Worm (Caenorhabditis elegans) whole organism, L3 larva: ENCODE results near the gene ger-1.

Source experiments
- R02D3.7 ChIP-seq: fragments of 150-350 bp; optimal IDR thresholded peaks from 2 replicates; lab custom pipeline; 2014; ENCODE audit warnings: missing biosample characterization, missing genetic modification characterization
- ZK546.5 ChIP-seq: sonication (generic microtip); optimal IDR thresholded peaks from 2 replicates; lab custom pipeline; 2017; ENCODE audit warnings: missing biosample characterization, missing genetic modification characterization
- aly-2 ChIP-seq: fragments of 150-350 bp; optimal IDR thresholded peaks from 2 replicates; lab custom pipeline; 2014; ENCODE audit warnings: missing biosample characterization, missing genetic modification characterization
- ama-1 ChIP-seq: fragments of 150-350 bp; optimal IDR thresholded peaks from 2 replicates; lab custom pipeline; 2018
- ceh-16 ChIP-seq: sonication (generic microtip); optimal IDR thresholded peaks from 2 replicates; lab custom pipeline; 2017; ENCODE audit warnings: missing biosample characterization, missing genetic modification characterization
- ceh-28 ChIP-seq: fragments of 150-350 bp; optimal IDR thresholded peaks from 2 replicates; lab custom pipeline; 2014; ENCODE audit warnings: missing biosample characterization, missing genetic modification reagents, missing genetic modification characterization
- ceh-82 ChIP-seq: fragments of 150-350 bp; optimal IDR thresholded peaks from 2 replicates; lab custom pipeline; 2014; ENCODE audit warnings: missing biosample characterization, missing genetic modification characterization
- ceh-9 ChIP-seq: sonication (generic microtip); optimal IDR thresholded peaks from 2 replicates; lab custom pipeline; 2018; ENCODE audit warnings: missing biosample characterization, missing genetic modification characterization
- daf-12 ChIP-seq: fragments of 150-350 bp; optimal IDR thresholded peaks from 2 replicates; lab custom pipeline; 2014; ENCODE audit warnings: missing biosample characterization, missing genetic modification reagents, missing genetic modification characterization
- egl-27 ChIP-seq: sonication (generic microtip); optimal IDR thresholded peaks from 4 replicates; lab custom pipeline; 2017; ENCODE audit warnings: missing biosample characterization, missing genetic modification reagents, missing genetic modification characterization
- egl-5 ChIP-seq: fragments of 150-350 bp; optimal IDR thresholded peaks from 2 replicates; lab custom pipeline; 2017; ENCODE audit warnings: missing biosample characterization, missing genetic modification reagents, missing genetic modification characterization, inconsistent platforms
- elt-1 ChIP-seq: fragments of 150-350 bp; optimal IDR thresholded peaks from 2 replicates; lab custom pipeline; 2014; ENCODE audit warnings: missing biosample characterization, missing genetic modification characterization
- elt-2 ChIP-seq: sonication (generic microtip); optimal IDR thresholded peaks from 2 replicates; lab custom pipeline; 2016; ENCODE audit warnings: missing genetic modification reagents, mild to moderate bottlenecking, missing genetic modification characterization, missing compliant biosample characterization
- elt-3 ChIP-seq, 3 experiments: fragments of 150-350 bp in 1 of 3; sonication (generic microtip) in 2 of 3; optimal IDR thresholded peaks; 2 replicates in 2 of 3; 4 replicates in 1 of 3; lab custom pipeline; 2014 to 2017; ENCODE audit warnings: missing biosample characterization in 3 of 3, missing genetic modification characterization in 3 of 3
- eor-1 ChIP-seq, 2 experiments: fragments of 150-350 bp; optimal IDR thresholded peaks; 2 replicates each; lab custom pipeline; 2014 to 2018; ENCODE audit warnings: missing biosample characterization in 2 of 2, missing genetic modification characterization in 2 of 2
- fkh-10 ChIP-seq: sonication (generic microtip); optimal IDR thresholded peaks from 2 replicates; lab custom pipeline; 2017; ENCODE audit warnings: missing biosample characterization, missing genetic modification reagents, missing genetic modification characterization
- fkh-2 ChIP-seq: fragments of 150-350 bp; optimal IDR thresholded peaks from 2 replicates; lab custom pipeline; 2014; ENCODE audit warnings: missing biosample characterization, missing genetic modification reagents, missing genetic modification characterization
- fos-1 ChIP-seq: fragments of 150-350 bp; optimal IDR thresholded peaks from 2 replicates; lab custom pipeline; 2014; ENCODE audit warnings: missing biosample characterization, missing genetic modification characterization
- hmg-11 ChIP-seq: sonication (generic microtip); optimal IDR thresholded peaks from 2 replicates; lab custom pipeline; 2016; ENCODE audit warnings: missing genetic modification characterization, missing compliant biosample characterization
- jun-1 ChIP-seq: fragments of 150-350 bp; optimal IDR thresholded peaks from 2 replicates; lab custom pipeline; 2014; ENCODE audit warnings: missing biosample characterization, missing genetic modification reagents, missing genetic modification characterization
- lin-15B ChIP-seq: fragments of 150-350 bp; optimal IDR thresholded peaks from 2 replicates; lab custom pipeline; 2014; ENCODE audit warnings: missing biosample characterization, missing genetic modification characterization
- lin-39 ChIP-seq: fragments of 150-350 bp; optimal IDR thresholded peaks from 2 replicates; lab custom pipeline; 2018; ENCODE audit warnings: missing biosample characterization, missing genetic modification reagents, missing genetic modification characterization
- lsy-12 ChIP-seq: sonication (generic microtip); optimal IDR thresholded peaks from 2 replicates; lab custom pipeline; 2016; ENCODE audit warnings: mild to moderate bottlenecking, missing genetic modification characterization, missing compliant biosample characterization
- mdl-1 ChIP-seq: fragments of 150-350 bp; optimal IDR thresholded peaks from 2 replicates; lab custom pipeline; 2014; ENCODE audit warnings: missing biosample characterization, missing genetic modification characterization
- mml-1 ChIP-seq: fragments of 150-350 bp; sonication (generic microtip); optimal IDR thresholded peaks from 3 replicates; lab custom pipeline; 2014; ENCODE audit warnings: missing biosample characterization, missing genetic modification characterization
- nfya-1 ChIP-seq: sonication (generic microtip); optimal IDR thresholded peaks from 2 replicates; lab custom pipeline; 2017; ENCODE audit warnings: missing genetic modification characterization, mild to moderate bottlenecking, missing compliant biosample characterization, antibody characterized with exemption, moderate library complexity; ENCODE audit not compliant: insufficient read depth
- nhr-11 ChIP-seq: fragments of 150-350 bp; optimal IDR thresholded peaks from 2 replicates; lab custom pipeline; 2014; ENCODE audit warnings: missing biosample characterization, missing genetic modification characterization
- nhr-12 ChIP-seq: fragments of 150-350 bp; optimal IDR thresholded peaks from 2 replicates; lab custom pipeline; 2014; ENCODE audit warnings: missing biosample characterization, missing genetic modification characterization
- nhr-23 ChIP-seq: fragments of 150-350 bp; optimal IDR thresholded peaks from 2 replicates; lab custom pipeline; 2014; ENCODE audit warnings: missing biosample characterization, missing genetic modification reagents, missing genetic modification characterization
- nhr-237 ChIP-seq: fragments of 150-350 bp; optimal IDR thresholded peaks from 2 replicates; lab custom pipeline; 2014; ENCODE audit warnings: missing biosample characterization, missing genetic modification characterization
- nhr-25 ChIP-seq: sonication (generic microtip); optimal IDR thresholded peaks from 2 replicates; lab custom pipeline; 2017; ENCODE audit warnings: missing biosample characterization, missing genetic modification characterization
- nhr-28 ChIP-seq: fragments of 150-350 bp; optimal IDR thresholded peaks from 2 replicates; lab custom pipeline; 2014; ENCODE audit warnings: missing biosample characterization, missing genetic modification characterization
- nhr-43 ChIP-seq: sonication (generic microtip); optimal IDR thresholded peaks from 2 replicates; lab custom pipeline; 2016; ENCODE audit warnings: mild to moderate bottlenecking, missing genetic modification characterization, missing compliant biosample characterization; ENCODE audit not compliant: poor library complexity, severe bottlenecking
- nhr-67 ChIP-seq: fragments of 150-350 bp; optimal IDR thresholded peaks from 2 replicates; lab custom pipeline; 2014; ENCODE audit warnings: missing biosample characterization, missing genetic modification characterization
- nhr-76 ChIP-seq: fragments of 150-350 bp; sonication (generic microtip); optimal IDR thresholded peaks from 5 replicates; lab custom pipeline; 2014; ENCODE audit warnings: missing biosample characterization, missing genetic modification characterization
- nhr-77 ChIP-seq: fragments of 150-350 bp; optimal IDR thresholded peaks from 2 replicates; lab custom pipeline; 2014; ENCODE audit warnings: missing biosample characterization, missing genetic modification characterization
- pha-4 ChIP-seq: fragments of 150-350 bp; optimal IDR thresholded peaks from 2 replicates; lab custom pipeline; 2014; ENCODE audit warnings: missing biosample characterization, missing genetic modification reagents, missing genetic modification characterization
- pqm-1 ChIP-seq: fragments of 150-350 bp; optimal IDR thresholded peaks from 2 replicates; lab custom pipeline; 2017; ENCODE audit warnings: missing biosample characterization, missing genetic modification characterization, inconsistent platforms
- sea-2 ChIP-seq: fragments of 150-350 bp; sonication (generic microtip); optimal IDR thresholded peaks from 4 replicates; lab custom pipeline; 2014; ENCODE audit warnings: missing biosample characterization, missing genetic modification reagents, missing genetic modification characterization
- skn-1 ChIP-seq: fragments of 150-350 bp; optimal IDR thresholded peaks from 2 replicates; lab custom pipeline; 2014; ENCODE audit warnings: missing biosample characterization, missing genetic modification characterization
- snpc-4 ChIP-seq: fragments of 150-350 bp; optimal IDR thresholded peaks from 2 replicates; lab custom pipeline; 2014; ENCODE audit warnings: missing biosample characterization, missing genetic modification characterization
- tbx-2 ChIP-seq: sonication (generic microtip); optimal IDR thresholded peaks from 2 replicates; lab custom pipeline; 2016; ENCODE audit warnings: mild to moderate bottlenecking, missing genetic modification characterization, missing compliant biosample characterization
- unc-39 ChIP-seq: sonication (generic microtip); optimal IDR thresholded peaks from 4 replicates; lab custom pipeline; 2017; ENCODE audit warnings: missing biosample characterization, missing genetic modification characterization
- unc-62 ChIP-seq: fragments of 150-350 bp; sonication (generic microtip); optimal IDR thresholded peaks from 4 replicates; lab custom pipeline; 2014; ENCODE audit warnings: missing biosample characterization, missing genetic modification reagents, missing genetic modification characterization
- zag-1 ChIP-seq: fragments of 150-350 bp; optimal IDR thresholded peaks from 2 replicates; lab custom pipeline; 2014; ENCODE audit warnings: missing biosample characterization, missing genetic modification characterization
- ztf-11 ChIP-seq: fragments of 150-350 bp; optimal IDR thresholded peaks from 2 replicates; lab custom pipeline; 2014; ENCODE audit warnings: missing biosample characterization, missing genetic modification characterization
- ztf-4 ChIP-seq: fragments of 150-350 bp; optimal IDR thresholded peaks from 2 replicates; lab custom pipeline; 2014; ENCODE audit warnings: missing biosample characterization, missing genetic modification characterization

Gene ger-1

DNA sequence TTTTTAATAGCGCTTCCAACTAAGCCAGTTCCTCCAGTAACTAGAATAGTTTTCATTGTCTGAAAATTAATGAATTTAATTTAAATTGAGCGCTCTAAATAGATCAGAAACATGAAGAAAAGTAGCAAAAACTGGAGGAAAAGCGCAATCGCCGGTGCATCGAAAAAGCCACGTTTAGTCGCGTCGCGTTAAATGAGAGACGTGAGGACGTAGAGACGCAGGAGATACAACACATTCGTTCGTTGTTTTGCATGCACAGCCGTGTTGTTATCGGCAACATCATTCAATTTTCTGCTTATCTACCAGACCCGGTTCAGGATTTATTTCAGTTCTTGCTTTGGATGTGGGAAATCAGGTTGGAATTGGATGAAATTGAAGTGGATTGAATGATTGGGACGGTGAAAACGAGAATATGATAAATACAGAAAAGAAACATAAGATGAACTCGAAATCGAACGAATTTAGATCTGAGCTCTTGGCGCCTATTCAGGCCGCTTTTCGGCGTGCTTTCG is at the start of gene ger-1:
Gene ger-1, minus strand, starts transcription at position 93 of the 512 bp plus-strand sequence.
- no peak for TF ChIP-seq ztf-11 (tag; lab: Kevin White, UChicago)
- TF ChIP-seq elt-2, result peak; percentile 23

DNA sequence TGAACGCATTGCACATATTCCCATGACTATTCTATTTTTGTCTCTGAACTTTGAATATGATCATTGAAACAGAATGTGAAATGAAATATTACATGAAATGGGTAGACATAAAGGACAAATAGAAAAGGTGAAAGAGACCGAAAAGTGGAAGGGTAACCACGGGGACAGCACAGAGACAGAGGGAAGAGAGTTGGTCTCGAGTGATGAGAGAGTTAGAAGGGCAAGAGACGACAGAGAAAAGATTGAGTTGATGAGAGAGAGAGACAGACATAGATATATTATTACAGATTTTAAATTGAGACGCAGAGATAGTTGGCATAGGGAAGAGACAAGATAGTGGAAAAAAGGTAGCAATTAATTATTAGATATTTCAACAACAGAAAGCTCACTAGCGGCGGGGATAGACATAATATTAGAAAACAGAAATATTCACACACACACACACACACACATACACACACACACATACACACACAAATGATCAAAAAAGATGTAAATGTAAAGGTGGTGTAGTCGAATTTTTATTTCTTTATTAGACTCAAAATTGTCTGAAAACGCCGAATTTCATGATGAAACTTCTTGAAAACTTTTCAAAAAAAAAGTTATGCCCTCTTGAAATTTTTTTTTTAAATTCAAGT is 49.5 kb upstream of the ger-1 start:
- peak; percentile 59 for TF ChIP-seq nhr-43 (tag; lab: Kevin White, UChicago)
- no peak for TF ChIP-seq nhr-67 (tag; lab: Kevin White, UChicago)
- TF ChIP-seq ceh-16 (tag; lab: Kevin White, UChicago), result no peak
- TF ChIP-seq ZK546.5 (tag; lab: Kevin White, UChicago), result no peak
- TF ChIP-seq zag-1 (tag; lab: Kevin White, UChicago), result no peak
- no peak for TF ChIP-seq ama-1 (lab: Kevin White, UChicago)
- TF ChIP-seq fkh-2, result no peak
- peak; percentile 74 for TF ChIP-seq pqm-1
- peak; percentile 76 for TF ChIP-seq jun-1 (tag; lab: Kevin White, UChicago)
- TF ChIP-seq pha-4 (tag; lab: Kevin White, UChicago), result peak; percentile 89
- no peak for TF ChIP-seq mml-1 (tag; lab: Kevin White, UChicago)
- peak; percentile 25 for TF ChIP-seq lin-15B
- no peak for TF ChIP-seq ceh-82 (tag; lab: Kevin White, UChicago)
- no peak for TF ChIP-seq aly-2
- TF ChIP-seq nhr-25 (tag; lab: Kevin White, UChicago), result peak; percentile 85
- TF ChIP-seq elt-3 (tag; optimal IDR thresholded peaks at IDR 0.05; lab: Kevin White, UChicago), result no peak
- no peak for TF ChIP-seq daf-12 (tag; lab: Kevin White, UChicago)
- peak; percentile 73 for TF ChIP-seq nfya-1 (tag; lab: Kevin White, UChicago)
- TF ChIP-seq lin-39, result no peak
- no peak for TF ChIP-seq nhr-237 (tag; lab: Kevin White, UChicago)
- TF ChIP-seq skn-1, result peak; percentile 71
- peak; percentile 45 for TF ChIP-seq snpc-4 (tag; lab: Kevin White, UChicago)
- TF ChIP-seq mdl-1 (tag; lab: Kevin White, UChicago), result peak; percentile 22
- TF ChIP-seq hmg-11 (tag; lab: Kevin White, UChicago), result peak; percentile 28
- TF ChIP-seq sea-2 (GFP tag; lab: Kevin White, UChicago), result no peak
- TF ChIP-seq eor-1 (tag; optimal IDR thresholded peaks at IDR 0.05; lab: Kevin White, UChicago), result no peak
- peak; percentile 3 for TF ChIP-seq lsy-12 (tag; lab: Kevin White, UChicago)
- TF ChIP-seq R02D3.7 (tag; lab: Kevin White, UChicago), result no peak
- TF ChIP-seq nhr-23 (tag; lab: Kevin White, UChicago), result peak; percentile 62
- no peak for TF ChIP-seq nhr-12 (tag; lab: Kevin White, UChicago)
- no peak for TF ChIP-seq fkh-10 (GFP tag; lab: Kevin White, UChicago)
- no peak for TF ChIP-seq ztf-11 (tag; lab: Kevin White, UChicago)
- TF ChIP-seq nhr-76 (tag; lab: Kevin White, UChicago), result no peak
- TF ChIP-seq unc-39, result no peak
- TF ChIP-seq egl-27 (tag; lab: Kevin White, UChicago), result peak; percentile 87
- no peak for TF ChIP-seq nhr-77 (tag; lab: Kevin White, UChicago)
- TF ChIP-seq ztf-4 (tag; lab: Kevin White, UChicago), result no peak
- TF ChIP-seq ceh-28 (tag; lab: Kevin White, UChicago), result peak; percentile 41
- no peak for TF ChIP-seq egl-5 (tag; lab: Kevin White, UChicago)
- TF ChIP-seq nhr-28 (tag; lab: Kevin White, UChicago), result no peak
- peak; percentile 68 for TF ChIP-seq elt-2
- TF ChIP-seq unc-62 (GFP tag; lab: Kevin White, UChicago), result no peak
- no peak for TF ChIP-seq nhr-11 (tag; lab: Kevin White, UChicago)
- no peak for TF ChIP-seq fos-1 (tag; lab: Kevin White, UChicago)
- TF ChIP-seq elt-1 (tag; lab: Kevin White, UChicago), result peak; percentile 45
- TF ChIP-seq ceh-9, result no peak
- TF ChIP-seq tbx-2, result no peak
